Fruit fly (Drosophila melanogaster): ENCODE results near the gene Ndc1.

Ndc1 gene

dm6 chr3R:23958091-23958838, 34.1 kb downstream of the Ndc1 start, which contains the start of the genes GluProRS and AP-1sigma (continued):
- TF ChIP-seq CG2116 (GFP tag; optimal IDR thresholded peaks at IDR 0.05), result peak; percentile 70
- peak; percentile 83 for TF ChIP-seq CG3407 (GFP tag; optimal IDR thresholded peaks at IDR 0.05)
- peak; percentile 90 for TF ChIP-seq CG6791 (GFP tag; IDR thresholded peaks at IDR 0.05; ENCODE audit: partially characterized antibody)
- peak; percentile 91 for TF ChIP-seq CG7357 (GFP tag; IDR thresholded peaks at IDR 0.05)
- TF ChIP-seq CTCF (GFP tag; optimal IDR thresholded peaks at IDR 0.05), result no peak
- TF ChIP-seq CG11695 (GFP tag; IDR thresholded peaks at IDR 0.05), result peak; percentile 92
- TF ChIP-seq cwo (GFP tag; optimal IDR thresholded peaks at IDR 0.05), result peak; percentile 80
- no peak for TF ChIP-seq Tbp (GFP tag; optimal IDR thresholded peaks at IDR 0.05)
- no peak for TF ChIP-seq abd-A (tag; optimal IDR thresholded peaks at IDR 0.05)
- TF ChIP-seq CG7745 (tag; optimal IDR thresholded peaks at IDR 0.05), result no peak
- TF ChIP-seq Hsf (GFP tag; optimal IDR thresholded peaks at IDR 0.05), result peak; percentile 93
- peak; percentile 95 for TF ChIP-seq CG34224 (GFP tag; IDR thresholded peaks at IDR 0.05; ENCODE audit: partially characterized antibody)
- TF ChIP-seq HHEX (GFP tag; optimal IDR thresholded peaks at IDR 0.05), result peak; percentile 74
- TF ChIP-seq nerfin-1 (tag; optimal IDR thresholded peaks at IDR 0.05), result peak; percentile 75
- TF ChIP-seq CG12299 (tag; optimal IDR thresholded peaks at IDR 0.05), result peak; percentile 69
- TF ChIP-seq HLHmδ (GFP tag; optimal IDR thresholded peaks at IDR 0.05), result no peak
- TF ChIP-seq Atf-2 (GFP tag; optimal IDR thresholded peaks at IDR 0.05), result peak; percentile 74
- TF ChIP-seq aop (GFP tag; IDR thresholded peaks at IDR 0.05), result peak; percentile 75
- peak; percentile 92 for TF ChIP-seq az2 (GFP tag; optimal IDR thresholded peaks at IDR 0.05)
- TF ChIP-seq ara (GFP tag; IDR thresholded peaks at IDR 0.05), result peak; percentile 93
- peak; percentile 63 for TF ChIP-seq CG4282 (GFP tag; optimal IDR thresholded peaks at IDR 0.05)
- no peak for TF ChIP-seq CG15479 (GFP tag; optimal IDR thresholded peaks at IDR 0.05)
- TF ChIP-seq maf-S (GFP tag; optimal IDR thresholded peaks at IDR 0.05), result peak; percentile 82
- peak; percentile 90 for TF ChIP-seq hb (GFP tag; IDR thresholded peaks at IDR 0.05; ENCODE audit: partially characterized antibody)
- peak; percentile 50 for TF ChIP-seq repo (GFP tag; optimal IDR thresholded peaks at IDR 0.05)
- peak in 1 of 2 experiments; percentile 30 for TF ChIP-seq insv (GFP tag; optimal IDR thresholded peaks at IDR 0.05)
- peak; percentile 91 for TF ChIP-seq CG13424 (tag; optimal IDR thresholded peaks at IDR 0.05)
- TF ChIP-seq gcm (GFP tag; optimal IDR thresholded peaks at IDR 0.05), result peak; percentile 81
- TF ChIP-seq CG7963 (GFP tag; IDR thresholded peaks at IDR 0.05; ENCODE audit: partially characterized antibody), result peak; percentile 81
- TF ChIP-seq CG8944 (GFP tag; optimal IDR thresholded peaks at IDR 0.05), result peak; percentile 86
- TF ChIP-seq Mad (GFP tag; optimal IDR thresholded peaks at IDR 0.05), result peak; percentile 91
- peak; percentile 94 for TF ChIP-seq H15 (GFP tag; IDR thresholded peaks at IDR 0.05)
- peak; percentile 88 for TF ChIP-seq NfI (GFP tag; optimal IDR thresholded peaks at IDR 0.05)
- peak; percentile 59 for TF ChIP-seq fd102C (GFP tag; optimal IDR thresholded peaks at IDR 0.05)
- peak; percentile 74 for TF ChIP-seq CG15601 (tag; optimal IDR thresholded peaks at IDR 0.05)
- TF ChIP-seq Kr (GFP tag; optimal IDR thresholded peaks at IDR 0.05), result no peak
- peak; percentile 22 for TF ChIP-seq nom (GFP tag; optimal IDR thresholded peaks at IDR 0.05)
- TF ChIP-seq CG34376 (GFP tag; optimal IDR thresholded peaks at IDR 0.05), result peak; percentile 67
- TF ChIP-seq chinmo (GFP tag; IDR thresholded peaks at IDR 0.05; ENCODE audit: partially characterized antibody), result peak; percentile 96
- peak; percentile 97 for TF ChIP-seq CG11456 (GFP tag; IDR thresholded peaks at IDR 0.05)
- TF ChIP-seq CG1647 (GFP tag; optimal IDR thresholded peaks at IDR 0.05), result peak; percentile 90
- TF ChIP-seq p53 (GFP tag; optimal IDR thresholded peaks at IDR 0.05), result peak; percentile 58
- peak; percentile 95 for TF ChIP-seq CG32532 (GFP tag; IDR thresholded peaks at IDR 0.05)
- peak; percentile 88 for TF ChIP-seq CG30431 (GFP tag; optimal IDR thresholded peaks at IDR 0.05)
- TF ChIP-seq tin (GFP tag; optimal IDR thresholded peaks at IDR 0.05), result peak; percentile 94
- peak; percentile 92 for TF ChIP-seq CG2889 (GFP tag; IDR thresholded peaks at IDR 0.05)
- peak; percentile 69 for TF ChIP-seq E2f2 (GFP tag; IDR thresholded peaks at IDR 0.05)
- TF ChIP-seq HLH3B (GFP tag; IDR thresholded peaks at IDR 0.05), result peak; percentile 97
- TF ChIP-seq hth (optimal IDR thresholded peaks at IDR 0.05), result no peak
- peak; percentile 89 for TF ChIP-seq CG7839 (tag; optimal IDR thresholded peaks at IDR 0.05)
